Fruit fly (Drosophila melanogaster): Measurements from ENCODE around the gene CG5292.

Gene CG5292

DNA sequence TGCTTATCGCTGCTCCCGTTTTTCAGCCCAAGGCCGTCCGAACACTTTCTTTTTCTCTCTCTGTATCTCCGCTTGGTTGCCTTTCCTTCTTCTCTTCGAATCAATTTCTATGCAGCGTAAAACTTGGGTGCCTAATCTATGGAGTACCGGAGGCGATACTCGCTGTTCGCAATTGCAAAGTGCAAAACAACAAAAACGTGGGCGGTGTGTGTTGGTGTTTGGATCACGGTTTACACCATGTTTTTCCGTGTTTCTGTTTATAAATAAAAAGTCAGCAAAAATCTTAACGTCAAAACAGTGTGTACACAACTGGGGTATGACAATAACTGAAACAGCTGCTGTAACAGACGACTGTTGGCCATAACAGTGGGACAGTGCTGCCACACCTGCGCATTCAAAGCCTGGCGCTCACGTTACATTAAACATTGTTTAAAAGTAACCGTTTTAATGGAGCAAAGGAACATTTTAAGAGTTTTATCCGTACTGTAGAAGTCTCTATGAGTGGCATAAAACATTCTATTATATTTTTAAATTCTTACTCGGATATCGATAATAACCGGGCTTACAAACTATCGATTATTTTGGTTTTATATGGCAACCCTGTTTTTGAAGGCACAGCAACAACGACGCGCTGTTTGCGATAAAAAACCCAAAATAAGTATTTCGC, 2.4 kb upstream of the CG5292 start, which contains the start of the genes m-cup and Det (continued):
- TF ChIP-seq bbx (GFP tag; IDR thresholded peaks at IDR 0.05; ENCODE audit: partially characterized antibody) = peak; percentile 41; the same call in 1 of the 2 replicates
- peak; percentile 31 for TF ChIP-seq zfh2 (GFP tag; optimal IDR thresholded peaks at IDR 0.05)
- no peak for TF ChIP-seq pfk (GFP tag; optimal IDR thresholded peaks at IDR 0.05)
- no peak for TF ChIP-seq CG18476 (GFP tag; optimal IDR thresholded peaks at IDR 0.05)
- TF ChIP-seq hbn (GFP tag; IDR thresholded peaks at IDR 0.05; ENCODE audit: partially characterized antibody) = peak; percentile 51; the same call in 1 of the 2 replicates
- no peak for TF ChIP-seq Neu2 (GFP tag; optimal IDR thresholded peaks at IDR 0.05; ENCODE audit: borderline replicate concordance)
- TF ChIP-seq CG9932 (GFP tag; IDR thresholded peaks at IDR 0.05) = 0 out of 2 replicates have a peak, but pooled peaks have one; percentile 12
- TF ChIP-seq BEAF-32 (GFP tag; optimal IDR thresholded peaks at IDR 0.05) = peak; percentile 86
- no peak for TF ChIP-seq D (optimal IDR thresholded peaks at IDR 0.05)
- TF ChIP-seq D (GFP tag; optimal IDR thresholded peaks at IDR 0.05) = no peak
- TF ChIP-seq Bdp1 (GFP tag; optimal IDR thresholded peaks at IDR 0.05) = no peak
- TF ChIP-seq CG15073 (GFP tag; optimal IDR thresholded peaks at IDR 0.05) = no peak
- no peak for TF ChIP-seq gcm (GFP tag; optimal IDR thresholded peaks at IDR 0.05)
- no peak for TF ChIP-seq abd-A (tag; optimal IDR thresholded peaks at IDR 0.05)
- TF ChIP-seq slou (GFP tag; optimal IDR thresholded peaks at IDR 0.05) = no peak
- no peak for TF ChIP-seq chinmo (GFP tag; IDR thresholded peaks at IDR 0.05; ENCODE audit: partially characterized antibody)
- TF ChIP-seq CG11695 (GFP tag; IDR thresholded peaks at IDR 0.05) = no peak
- TF ChIP-seq CG3838 (GFP tag; optimal IDR thresholded peaks at IDR 0.05) = no peak
- TF ChIP-seq gt (GFP tag; IDR thresholded peaks at IDR 0.05) = no peak
- TF ChIP-seq CG13624 (GFP tag; optimal IDR thresholded peaks at IDR 0.05) = no peak
- TF ChIP-seq CG17385 (GFP tag; optimal IDR thresholded peaks at IDR 0.05) = no peak
- TF ChIP-seq seq (GFP tag; IDR thresholded peaks at IDR 0.05) = no peak
- TF ChIP-seq E2f1 (GFP tag; IDR thresholded peaks at IDR 0.05) = no peak
- no peak for TF ChIP-seq CG15011 (GFP tag; optimal IDR thresholded peaks at IDR 0.05)
- no peak for TF ChIP-seq CG3726 (GFP tag; IDR thresholded peaks at IDR 0.05)
- no peak for TF ChIP-seq ken (GFP tag; IDR thresholded peaks at IDR 0.05)
- TF ChIP-seq CG30403 (GFP tag; optimal IDR thresholded peaks at IDR 0.05) = peak; percentile 2
- TF ChIP-seq CG1603 (tag; optimal IDR thresholded peaks at IDR 0.05) = no peak
- peak; percentile 30 for TF ChIP-seq CG9727 (GFP tag; optimal IDR thresholded peaks at IDR 0.05)
- TF ChIP-seq Hsf (GFP tag; optimal IDR thresholded peaks at IDR 0.05) = no peak
- TF ChIP-seq gsb (GFP tag; IDR thresholded peaks at IDR 0.05) = no peak
- TF ChIP-seq CG8281 (tag; optimal IDR thresholded peaks at IDR 0.05) = no peak
- peak; percentile 3 for TF ChIP-seq CG18262 (tag; optimal IDR thresholded peaks at IDR 0.05)
- no peak for TF ChIP-seq HHEX (GFP tag; optimal IDR thresholded peaks at IDR 0.05)
- peak; percentile 58; the same call in 1 of the 3 replicates for TF ChIP-seq CG7963 (GFP tag; IDR thresholded peaks at IDR 0.05; ENCODE audit: partially characterized antibody)
- no peak for TF ChIP-seq sisA (GFP tag; IDR thresholded peaks at IDR 0.05)
- TF ChIP-seq CG3847 (GFP tag; IDR thresholded peaks at IDR 0.05) = peak; percentile 49; the same call in 1 of the 2 replicates
- no peak for TF ChIP-seq CG10321 (GFP tag; IDR thresholded peaks at IDR 0.05)
- no peak for TF ChIP-seq CG3281 (GFP tag; optimal IDR thresholded peaks at IDR 0.05)
- TF ChIP-seq Dfd (GFP tag; optimal IDR thresholded peaks at IDR 0.05) = no peak
- no peak for TF ChIP-seq CG12299 (tag; optimal IDR thresholded peaks at IDR 0.05)
- TF ChIP-seq wdn (GFP tag; IDR thresholded peaks at IDR 0.05) = no peak
- no peak for TF ChIP-seq yki (optimal IDR thresholded peaks at IDR 0.05)
- TF ChIP-seq dimm (GFP tag; IDR thresholded peaks at IDR 0.05) = no peak
- TF ChIP-seq Atf6 (GFP tag; IDR thresholded peaks at IDR 0.05) = no peak
- no peak for TF ChIP-seq CG10654 (GFP tag; optimal IDR thresholded peaks at IDR 0.05)
- TF ChIP-seq CG7271 (tag; optimal IDR thresholded peaks at IDR 0.05) = peak; percentile 26
- TF ChIP-seq CG1602 (GFP tag; optimal IDR thresholded peaks at IDR 0.05) = no peak
- no peak for TF ChIP-seq Xbp1 (GFP tag; optimal IDR thresholded peaks at IDR 0.05)
- no peak for TF ChIP-seq CG8290 (GFP tag; optimal IDR thresholded peaks at IDR 0.05)
- no peak for TF ChIP-seq CG8290 (tag; optimal IDR thresholded peaks at IDR 0.05)
- no peak for TF ChIP-seq Hmx (GFP tag; optimal IDR thresholded peaks at IDR 0.05)

Measured in whole organism, embryonic.